Worm (Caenorhabditis elegans) whole organism, L4/young adult: ENCODE results near the gene Y57G7A.11.

ENCODE experiments used
- dao-5 ChIP-seq: sonication (generic microtip); optimal IDR thresholded peaks from 2 replicates; lab custom pipeline; 2016; ENCODE audit warnings: missing genotype, missing genetic modification characterization, moderate library complexity, missing compliant biosample characterization
- him-1 ChIP-seq: sonication (generic microtip); optimal IDR thresholded peaks from 2 replicates; lab custom pipeline; 2016; ENCODE audit warnings: missing genotype, missing genetic modification reagents, missing genetic modification characterization, missing compliant biosample characterization

DNA sequence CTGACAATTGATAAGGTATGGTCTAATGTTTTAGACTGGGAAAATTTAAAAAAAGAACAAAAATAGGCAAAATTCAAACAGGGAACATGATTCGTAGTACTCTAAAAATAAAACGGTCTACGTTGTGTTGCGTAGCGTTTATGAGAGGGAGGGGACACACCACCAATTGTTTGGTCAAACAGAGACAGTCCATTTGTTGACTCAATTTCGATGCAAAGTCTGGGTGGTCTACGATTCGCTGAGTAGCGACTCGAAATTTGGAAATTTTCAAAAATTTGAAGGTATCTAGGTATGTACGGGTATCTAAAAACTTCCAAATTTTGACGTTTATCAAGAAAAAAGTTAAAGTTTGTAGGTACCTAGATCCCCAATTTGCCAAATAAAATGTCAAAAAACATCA, 30.9 kb downstream of the Y57G7A.11 start:
- no peak for TF ChIP-seq him-1 (tag; lab: Kevin White, UChicago)
- TF ChIP-seq dao-5 (tag; lab: Kevin White, UChicago): no peak
